Worm (Caenorhabditis elegans): ENCODE data around the gene pgp-13.
A peak's percentile ranks its signal among the peaks of the same experiment; 100 is the strongest.

ce11 chrX:12780674-12781073, 42.1 kb downstream of the pgp-13 start:
- TF ChIP-seq hlh-8 (tag; optimal IDR thresholded peaks at IDR 0.05) (no peak), ama-1 (optimal IDR thresholded peaks at IDR 0.05) (no peak), elt-2 (tag; optimal IDR thresholded peaks at IDR 0.05) (peak; percentile 85), dmd-4 (tag; optimal IDR thresholded peaks at IDR 0.05; ENCODE audit: borderline replicate concordance) (no peak), che-1 (tag; optimal IDR thresholded peaks at IDR 0.05) (no peak), ets-4 (tag; optimal IDR thresholded peaks at IDR 0.05) (no peak), madf-2 (tag; optimal IDR thresholded peaks at IDR 0.05) (no peak)
